Worm (Caenorhabditis elegans) whole organism, L3 larva: ENCODE results near the gene srt-15.

Experiments used
- ama-1 ChIP-seq: fragments of 150-350 bp; optimal IDR thresholded peaks from 2 replicates; lab custom pipeline; 2018
- elt-2 ChIP-seq: sonication (generic microtip); optimal IDR thresholded peaks from 2 replicates; lab custom pipeline; 2016; ENCODE audit warnings: missing genetic modification reagents, mild to moderate bottlenecking, missing genetic modification characterization, missing compliant biosample characterization

- TF ChIP-seq ama-1 (lab: Kevin White, UChicago) (no peak), elt-2 (tag; lab: Kevin White, UChicago) (no peak)
These were observed 42.2 kb upstream of the srt-15 start, which contains the start of gene str-66 for ce11 chrV:3104134-3104533.
